Worm (Caenorhabditis elegans) whole organism, early embryonic: Measurements from ENCODE around the gene srh-60.

ENCODE experiments used
- B0310.2 ChIP-seq: sonication (generic microtip); optimal IDR thresholded peaks from 2 replicates; lab custom pipeline; 2016; ENCODE audit warnings: mild to moderate bottlenecking, missing genetic modification characterization, missing compliant biosample characterization
- F13C5.2 ChIP-seq: sonication (generic microtip); optimal IDR thresholded peaks from 2 replicates; lab custom pipeline; 2017; ENCODE audit warnings: mild to moderate bottlenecking, missing genetic modification characterization, inconsistent platforms, missing compliant biosample characterization
- aly-1 ChIP-seq: sonication (generic microtip); optimal IDR thresholded peaks from 2 replicates; lab custom pipeline; 2016; ENCODE audit warnings: missing genetic modification characterization, missing compliant biosample characterization
- ama-1 ChIP-seq: fragments of 150-350 bp; optimal IDR thresholded peaks from 2 replicates; lab custom pipeline; 2014
- ceh-13 ChIP-seq: fragments of 200-800 bp; sonication (Bioruptor generic); optimal IDR thresholded peaks from 2 replicates; lab custom pipeline; 2018; ENCODE audit warnings: mild to moderate bottlenecking, missing genetic modification characterization, missing compliant biosample characterization
- ceh-36 ChIP-seq: sonication (generic microtip); optimal IDR thresholded peaks from 2 replicates; lab custom pipeline; 2016; ENCODE audit warnings: missing genetic modification characterization, inconsistent platforms, missing compliant biosample characterization
- ets-7 ChIP-seq: sonication (generic microtip); optimal IDR thresholded peaks from 2 replicates; lab custom pipeline; 2016; ENCODE audit warnings: missing genotype, missing genetic modification characterization, missing compliant biosample characterization
- flt-1 ChIP-seq: fragments of 200-800 bp; sonication (Bioruptor generic); IDR thresholded peaks from 2 replicates; pipeline ENCODE4 v1.3.6; 2022; ENCODE audit warnings: missing genetic modification characterization, missing compliant biosample characterization
- hmbx-1 ChIP-seq: sonication (generic microtip); optimal IDR thresholded peaks from 2 replicates; lab custom pipeline; 2016; ENCODE audit warnings: mild to moderate bottlenecking, missing genetic modification characterization, missing compliant biosample characterization
- hmg-4 ChIP-seq: fragments of 200-800 bp; sonication (Bioruptor generic); optimal IDR thresholded peaks from 2 replicates; lab custom pipeline; 2018; ENCODE audit warnings: mild to moderate bottlenecking, missing genetic modification characterization, missing compliant biosample characterization
- hnd-1 ChIP-seq: sonication (generic microtip); optimal IDR thresholded peaks from 2 replicates; lab custom pipeline; 2016; ENCODE audit warnings: missing genetic modification characterization, missing compliant biosample characterization
- pes-1 ChIP-seq: fragments of 200-800 bp; sonication (Bioruptor generic); IDR thresholded peaks from 2 replicates; pipeline ENCODE4 v1.3.6; 2022; ENCODE audit warnings: missing genetic modification reagents, missing genetic modification characterization, missing compliant biosample characterization
- scrt-1 ChIP-seq: fragments of 200-800 bp; sonication (Bioruptor generic); IDR thresholded peaks from 2 replicates; pipeline ENCODE4 v1.3.6; 2022; ENCODE audit warnings: missing genetic modification characterization, missing compliant biosample characterization
- sea-1 ChIP-seq: fragments of 200-800 bp; sonication (Bioruptor generic); conservative IDR thresholded peaks from 2 replicates; pipeline ENCODE4 v1.3.6; 2022; ENCODE audit warnings: missing genetic modification characterization, missing compliant biosample characterization
- tbx-11 ChIP-seq: fragments of 200-800 bp; sonication (Bioruptor generic); IDR thresholded peaks from 2 replicates; pipeline ENCODE4 v1.3.6; 2022; ENCODE audit warnings: missing genetic modification characterization, missing compliant biosample characterization
- tbx-37 ChIP-seq: fragments of 200-800 bp; sonication (Bioruptor generic); conservative IDR thresholded peaks from 2 replicates; pipeline ENCODE4 v1.3.6; 2022; ENCODE audit warnings: missing genetic modification reagents, missing genetic modification characterization, missing compliant biosample characterization
- tra-4 ChIP-seq: sonication (generic microtip); optimal IDR thresholded peaks from 2 replicates; lab custom pipeline; 2017; ENCODE audit warnings: missing genetic modification characterization, missing compliant biosample characterization

srh-60 gene

DNA sequence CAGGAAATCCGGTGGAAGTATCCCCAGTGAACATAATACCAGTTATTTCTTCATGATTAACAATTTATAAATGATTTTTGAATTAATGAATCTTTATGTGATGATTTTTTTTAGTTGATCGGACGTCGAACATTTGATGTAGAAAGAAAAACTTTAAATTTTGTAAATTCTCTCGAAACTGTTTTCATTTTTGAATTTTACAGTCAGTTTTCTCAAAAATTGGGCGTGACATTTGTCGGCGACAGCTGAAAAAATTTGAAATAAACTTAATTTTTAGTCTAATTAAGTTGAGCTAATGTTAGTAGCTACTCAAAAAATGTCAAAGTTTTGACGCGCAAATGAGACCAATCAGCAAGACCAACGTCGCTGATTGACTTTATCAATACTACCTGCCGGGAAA, at the start of gene srh-60:
TSS of gene srh-60 (plus strand) at position 301 of the 400 bp plus-strand sequence.
- TF ChIP-seq tra-4 (tag; lab: Kevin White, UChicago), result no peak
- TF ChIP-seq hmg-4 (GFP tag; lab: Kevin White, UChicago), result no peak
- no peak for TF ChIP-seq ceh-13 (GFP tag; lab: Kevin White, UChicago)
- TF ChIP-seq hnd-1 (tag; lab: Kevin White, UChicago), result no peak
- no peak for TF ChIP-seq scrt-1 (GFP tag; lab: Robert Waterston, UW)

- TF ChIP-seq hnd-1 (tag; lab: Kevin White, UChicago) (no peak), aly-1 (no peak), tbx-11 (no peak), B0310.2 (tag; lab: Kevin White, UChicago) (no peak), scrt-1 (GFP tag; lab: Robert Waterston, UW) (no peak), flt-1 (no peak), sea-1 (GFP tag; lab: Robert Waterston, UW) (no peak), pes-1 (no peak), hmbx-1 (tag; lab: Kevin White, UChicago) (no peak)
Observed at ce11 chrII:3540151-3540550, 43.4 kb upstream of the srh-60 start.

DNA sequence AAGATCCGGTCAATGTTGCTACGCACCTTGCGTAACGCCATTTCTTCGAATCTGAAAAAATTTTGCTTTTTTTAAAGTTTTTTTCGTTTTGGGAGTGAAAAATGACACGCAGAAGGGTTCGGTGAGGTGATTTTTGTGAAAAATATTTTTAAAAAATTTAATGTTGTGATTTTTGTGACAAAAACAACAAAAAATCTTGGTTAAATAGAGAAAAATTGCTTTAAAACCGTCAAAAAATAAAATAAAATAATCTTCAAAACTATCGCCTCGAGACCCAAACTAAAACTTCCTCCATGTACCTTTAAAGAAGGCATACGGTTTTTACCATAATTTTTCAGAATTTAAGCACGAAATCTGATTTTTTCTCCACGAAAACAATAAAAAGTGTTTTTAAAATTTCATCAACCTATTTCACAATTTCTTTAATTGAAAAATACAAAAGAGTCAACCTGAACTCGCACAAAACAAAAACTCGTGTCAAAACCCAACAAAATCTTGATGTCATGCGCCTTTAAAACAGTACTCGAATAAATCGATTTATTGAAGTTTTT, 37.0 kb upstream of the srh-60 start, which contains the start of gene apd-3:
TSS of gene apd-3 (minus strand) at position 51 of the 551 bp plus-strand sequence.
- no peak for TF ChIP-seq tbx-37 (GFP tag; lab: Robert Waterston, UW)
- TF ChIP-seq hmg-4 (GFP tag; lab: Kevin White, UChicago), result no peak
- TF ChIP-seq ets-7 (tag; lab: Kevin White, UChicago), result no peak
- no peak for TF ChIP-seq flt-1
- no peak for TF ChIP-seq sea-1 (GFP tag; lab: Robert Waterston, UW)
- TF ChIP-seq scrt-1 (GFP tag; lab: Robert Waterston, UW), result no peak
- TF ChIP-seq pes-1, result no peak
- TF ChIP-seq aly-1, result no peak
- no peak for TF ChIP-seq tbx-11
- no peak for TF ChIP-seq ceh-36 (tag; lab: Kevin White, UChicago)
- TF ChIP-seq ceh-13 (GFP tag; lab: Kevin White, UChicago), result no peak
- TF ChIP-seq F13C5.2 (tag; lab: Kevin White, UChicago), result no peak
- TF ChIP-seq ama-1 (lab: Kevin White, UChicago), result no peak
- no peak for TF ChIP-seq B0310.2 (tag; lab: Kevin White, UChicago)
- TF ChIP-seq hmbx-1 (tag; lab: Kevin White, UChicago), result no peak

DNA sequence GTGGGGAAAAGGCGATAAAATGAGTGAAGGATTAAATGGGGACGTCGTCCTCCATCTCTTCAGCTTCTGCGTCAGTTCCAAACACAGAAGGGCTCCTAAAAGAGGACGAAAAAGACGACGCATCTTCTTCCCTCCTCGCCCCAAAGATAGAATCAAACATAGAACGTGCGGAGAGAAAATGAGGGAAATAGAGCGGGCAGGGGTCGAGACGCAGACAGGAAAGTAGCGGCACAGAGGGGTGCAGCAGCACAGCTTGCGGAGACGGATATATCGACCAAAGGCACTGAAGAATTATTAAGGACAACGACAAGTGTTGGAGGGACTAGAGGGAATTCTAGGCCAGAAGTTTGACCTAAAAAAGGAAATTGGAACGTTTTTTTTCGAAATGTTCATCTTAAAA, 36.2 kb upstream of the srh-60 start:
- no peak for TF ChIP-seq hnd-1 (tag; lab: Kevin White, UChicago)
- TF ChIP-seq ama-1 (lab: Kevin White, UChicago), result no peak
- TF ChIP-seq aly-1, result no peak
- TF ChIP-seq hmbx-1 (tag; lab: Kevin White, UChicago), result no peak
- TF ChIP-seq tbx-37 (GFP tag; lab: Robert Waterston, UW), result 0 out of 2 replicates have a peak, but pooled peaks have one; percentile 6
- no peak for TF ChIP-seq ets-7 (tag; lab: Kevin White, UChicago)
- no peak for TF ChIP-seq pes-1
- no peak for TF ChIP-seq ceh-36 (tag; lab: Kevin White, UChicago)
- no peak for TF ChIP-seq scrt-1 (GFP tag; lab: Robert Waterston, UW)
- TF ChIP-seq tra-4 (tag; lab: Kevin White, UChicago), result no peak
- TF ChIP-seq flt-1, result no peak
- no peak for TF ChIP-seq sea-1 (GFP tag; lab: Robert Waterston, UW)
- no peak for TF ChIP-seq ceh-13 (GFP tag; lab: Kevin White, UChicago)
- TF ChIP-seq hmg-4 (GFP tag; lab: Kevin White, UChicago), result peak; percentile 54
- no peak for TF ChIP-seq tbx-11

- TF ChIP-seq hmg-4 (GFP tag; lab: Kevin White, UChicago), result no peak
- no peak for TF ChIP-seq ets-7 (tag; lab: Kevin White, UChicago)
- no peak for TF ChIP-seq ama-1 (lab: Kevin White, UChicago)
- no peak for TF ChIP-seq scrt-1 (GFP tag; lab: Robert Waterston, UW)
- TF ChIP-seq F13C5.2 (tag; lab: Kevin White, UChicago), result no peak
- TF ChIP-seq B0310.2 (tag; lab: Kevin White, UChicago), result no peak
- no peak for TF ChIP-seq tra-4 (tag; lab: Kevin White, UChicago)
Observed at ce11 chrII:3550352-3550751, 33.1 kb upstream of the srh-60 start, which contains the start of gene W10G11.19. TSS of gene W10G11.19 (plus strand) at chrII:3550652.

- peak; percentile 40 for TF ChIP-seq F13C5.2 (tag; lab: Kevin White, UChicago)
- TF ChIP-seq scrt-1 (GFP tag; lab: Robert Waterston, UW), result no peak
- TF ChIP-seq hmg-4 (GFP tag; lab: Kevin White, UChicago), result no peak
Observed at ce11 chrII:3553453-3553852, 30.0 kb upstream of the srh-60 start, which contains the start of gene dnc-3. TSS of gene dnc-3 (plus strand) at chrII:3553724.

DNA sequence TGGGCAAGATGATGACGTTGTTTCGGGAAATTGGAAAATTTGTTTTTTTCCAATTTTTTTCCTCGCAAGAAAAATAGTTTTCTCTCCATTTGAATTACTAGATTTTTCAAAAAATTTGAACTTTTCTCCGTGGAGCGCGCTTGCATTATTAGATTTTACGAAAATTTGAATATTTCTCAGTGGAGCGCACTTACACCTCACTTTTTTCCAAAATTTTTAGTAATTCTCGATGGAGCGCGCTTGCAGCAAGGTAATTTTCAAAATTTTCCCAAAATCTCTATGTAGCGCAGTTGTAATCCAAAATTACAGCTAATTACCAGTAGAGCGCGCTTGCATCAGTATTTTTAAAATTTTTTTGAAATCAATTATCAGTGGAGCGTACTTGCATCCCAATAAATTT, 28.8 kb upstream of the srh-60 start:
- no peak for TF ChIP-seq flt-1
- no peak for TF ChIP-seq hnd-1 (tag; lab: Kevin White, UChicago)
- no peak for TF ChIP-seq F13C5.2 (tag; lab: Kevin White, UChicago)
- no peak for TF ChIP-seq tra-4 (tag; lab: Kevin White, UChicago)
- no peak for TF ChIP-seq scrt-1 (GFP tag; lab: Robert Waterston, UW)
- no peak for TF ChIP-seq ceh-36 (tag; lab: Kevin White, UChicago)
- TF ChIP-seq B0310.2 (tag; lab: Kevin White, UChicago), result no peak
- TF ChIP-seq sea-1 (GFP tag; lab: Robert Waterston, UW), result no peak
- no peak for TF ChIP-seq tbx-37 (GFP tag; lab: Robert Waterston, UW)
- TF ChIP-seq pes-1, result no peak

- TF ChIP-seq tbx-37 (GFP tag; lab: Robert Waterston, UW), result no peak
- no peak for TF ChIP-seq sea-1 (GFP tag; lab: Robert Waterston, UW)
- TF ChIP-seq tbx-11, result no peak
- TF ChIP-seq pes-1, result no peak
- TF ChIP-seq ets-7 (tag; lab: Kevin White, UChicago), result no peak
- no peak for TF ChIP-seq flt-1
- no peak for TF ChIP-seq ceh-36 (tag; lab: Kevin White, UChicago)
- no peak for TF ChIP-seq hnd-1 (tag; lab: Kevin White, UChicago)
Observed at ce11 chrII:3555281-3555680, 28.2 kb upstream of the srh-60 start.
